Fruit fly (Drosophila melanogaster) whole organism, embryonic: ENCODE measurements around the gene RpL13.

ENCODE experiments used
- CG10654 ChIP-seq: fragments of 200-800 bp; sonication (Bioruptor generic); optimal IDR thresholded peaks from 2 replicates; lab custom pipeline; 2016; ENCODE audit warnings: missing biosample characterization, missing genetic modification characterization
- CG10959 ChIP-seq: fragments of 200-800 bp; sonication (Bioruptor generic); IDR thresholded peaks from 2 replicates; pipeline ENCODE4 v1.3.6; 2022; ENCODE audit warnings: missing biosample characterization, missing genetic modification characterization
- CG11504 ChIP-seq: fragments of 200-800 bp; sonication (Bioruptor generic); optimal IDR thresholded peaks from 3 replicates; lab custom pipeline; 2019; ENCODE audit warnings: missing biosample characterization, mild to moderate bottlenecking, missing genetic modification characterization, moderate library complexity
- CG11560 ChIP-seq: fragments of 200-800 bp; sonication (Bioruptor generic); IDR thresholded peaks from 3 replicates; pipeline ENCODE4 v1.3.6; 2022; ENCODE audit warnings: missing biosample characterization, missing genetic modification characterization
- CG11696 ChIP-seq: fragments of 200-800 bp; sonication (Bioruptor generic); IDR thresholded peaks from 2 replicates; pipeline ENCODE4 v1.3.6; 2022; ENCODE audit warnings: missing biosample characterization, missing genetic modification characterization
- CG17186 ChIP-seq: fragments of 200-800 bp; sonication (Bioruptor generic); optimal IDR thresholded peaks from 3 replicates; lab custom pipeline; 2017; ENCODE audit warnings: missing biosample characterization, missing genetic modification reagents, missing genetic modification characterization
- CG18262 ChIP-seq: fragments of 200-800 bp; optimal IDR thresholded peaks from 3 replicates; lab custom pipeline; 2019; ENCODE audit warnings: missing biosample characterization, mild to moderate bottlenecking, missing genetic modification characterization, moderate library complexity
- CG18476 ChIP-seq: fragments of 200-800 bp; sonication (Bioruptor generic); optimal IDR thresholded peaks from 2 replicates; lab custom pipeline; 2016; ENCODE audit warnings: missing biosample characterization, mild to moderate bottlenecking, missing genetic modification characterization
- CG2678 ChIP-seq: fragments of 200-800 bp; sonication (Bioruptor generic); optimal IDR thresholded peaks from 3 replicates; lab custom pipeline; 2019; ENCODE audit warnings: missing biosample characterization, mild to moderate bottlenecking, missing genetic modification characterization, moderate library complexity
- CG30020 ChIP-seq: fragments of 200-800 bp; optimal IDR thresholded peaks from 2 replicates; lab custom pipeline; 2019; ENCODE audit warnings: missing biosample characterization, mild to moderate bottlenecking, missing genetic modification characterization, moderate library complexity
- CG4617 ChIP-seq: fragments of 200-800 bp; sonication (Bioruptor generic); optimal IDR thresholded peaks from 3 replicates; lab custom pipeline; 2016; ENCODE audit warnings: missing biosample characterization, missing genetic modification characterization, borderline replicate concordance
- CG5245 ChIP-seq: fragments of 200-800 bp; sonication (Bioruptor generic); optimal IDR thresholded peaks from 3 replicates; lab custom pipeline; 2016; ENCODE audit warnings: missing biosample characterization, missing genetic modification characterization
- CG6683 ChIP-seq: fragments of 200-800 bp; sonication (Bioruptor generic); optimal IDR thresholded peaks from 2 replicates; lab custom pipeline; 2017; ENCODE audit warnings: missing biosample characterization, mild to moderate bottlenecking, missing genetic modification characterization, missing genetic modification reagents
- CG6791 ChIP-seq: fragments of 200-800 bp; sonication (Bioruptor generic); IDR thresholded peaks from 3 replicates; pipeline ENCODE4 v1.3.6; 2022; ENCODE audit warnings: missing biosample characterization, missing genetic modification characterization; ENCODE audit not compliant: partially characterized antibody
- CG6854 ChIP-seq: fragments of 200-800 bp; sonication (Bioruptor generic); optimal IDR thresholded peaks from 3 replicates; lab custom pipeline; 2017; ENCODE audit warnings: missing biosample characterization, mild to moderate bottlenecking, missing genetic modification characterization
- CG7271 ChIP-seq: fragments of 200-800 bp; sonication (Bioruptor generic); optimal IDR thresholded peaks from 2 replicates; lab custom pipeline; 2018; ENCODE audit warnings: missing biosample characterization, mild to moderate bottlenecking, missing genetic modification characterization, moderate library complexity
- CG9437 ChIP-seq: fragments of 200-800 bp; sonication (Bioruptor generic); optimal IDR thresholded peaks from 2 replicates; lab custom pipeline; 2018; ENCODE audit warnings: missing biosample characterization, mild to moderate bottlenecking, missing genetic modification characterization
- Chrac-16 ChIP-seq: fragments of 200-800 bp; sonication (Bioruptor generic); optimal IDR thresholded peaks from 3 replicates; lab custom pipeline; 2016; ENCODE audit warnings: missing biosample characterization, missing genetic modification characterization
- Dbx ChIP-seq: fragments of 200-800 bp; sonication (Bioruptor generic); IDR thresholded peaks from 3 replicates; pipeline ENCODE4 v1.3.6; 2022; ENCODE audit warnings: missing biosample characterization, missing genetic modification characterization
- Hey ChIP-seq: fragments of 200-800 bp; sonication (Bioruptor generic); optimal IDR thresholded peaks from 3 replicates; lab custom pipeline; 2018; ENCODE audit warnings: missing biosample characterization, mild to moderate bottlenecking, missing genetic modification characterization
- Oli ChIP-seq: fragments of 200-800 bp; sonication (Bioruptor generic); optimal IDR thresholded peaks from 2 replicates; lab custom pipeline; 2018; ENCODE audit warnings: missing biosample characterization, mild to moderate bottlenecking, missing genetic modification characterization, moderate library complexity
- PHDP ChIP-seq: fragments of 200-800 bp; sonication (Bioruptor generic); optimal IDR thresholded peaks from 3 replicates; lab custom pipeline; 2018; ENCODE audit warnings: missing biosample characterization, mild to moderate bottlenecking, missing genetic modification characterization, moderate library complexity
- Pdp1 ChIP-seq, 2 experiments: fragments of 200-800 bp; sonication (Bioruptor generic); optimal IDR thresholded peaks; 3 replicates each; lab custom pipeline; 2016; ENCODE audit warnings: missing biosample characterization in 2 of 2, missing genetic modification characterization in 2 of 2, mild to moderate bottlenecking in 1 of 2, moderate library complexity in 1 of 2
- Six4 ChIP-seq: fragments of 200-800 bp; sonication (Bioruptor generic); optimal IDR thresholded peaks from 2 replicates; lab custom pipeline; 2016; ENCODE audit warnings: missing biosample characterization, missing genetic modification characterization
- Stat92E ChIP-seq, 3 experiments: fragments of >200 bp in 2 of 3; fragments of 200-800 bp in 1 of 3; sonication (Bioruptor generic) in 1 of 3; optimal IDR thresholded peaks; 2 replicates each; lab custom pipeline; 2017 to 2019; ENCODE audit warnings: missing biosample characterization in 3 of 3, missing genetic modification characterization in 3 of 3, mild to moderate bottlenecking in 1 of 3, moderate library complexity in 1 of 3
- Tbp ChIP-seq: fragments of >200 bp; optimal IDR thresholded peaks from 2 replicates; lab custom pipeline; 2018; ENCODE audit warnings: missing biosample characterization, missing genetic modification characterization
- Usf ChIP-seq: fragments of 200-800 bp; sonication (Bioruptor generic); optimal IDR thresholded peaks from 2 replicates; lab custom pipeline; 2017; ENCODE audit warnings: missing genotype, missing biosample characterization, missing genetic modification characterization
- ase ChIP-seq: fragments of 200-800 bp; sonication (Bioruptor generic); IDR thresholded peaks from 3 replicates; pipeline ENCODE4 v1.3.6; 2022; ENCODE audit warnings: missing biosample characterization, missing genetic modification characterization
- crc ChIP-seq: fragments of 200-800 bp; sonication (Bioruptor generic); optimal IDR thresholded peaks from 2 replicates; lab custom pipeline; 2016; ENCODE audit warnings: missing biosample characterization, missing genetic modification characterization
- dimm ChIP-seq: fragments of 200-800 bp; sonication (Bioruptor generic); IDR thresholded peaks from 2 replicates; pipeline ENCODE4 v1.3.6; 2022; ENCODE audit warnings: missing biosample characterization, missing genetic modification characterization
- dmrt99B ChIP-seq: fragments of 200-800 bp; sonication (Bioruptor generic); optimal IDR thresholded peaks from 2 replicates; lab custom pipeline; 2018; ENCODE audit warnings: missing biosample characterization, mild to moderate bottlenecking, missing genetic modification characterization, moderate library complexity
- fd3F ChIP-seq: fragments of 200-800 bp; sonication (Bioruptor generic); optimal IDR thresholded peaks from 2 replicates; lab custom pipeline; 2018; ENCODE audit warnings: missing biosample characterization, mild to moderate bottlenecking, missing genetic modification characterization, moderate library complexity
- grau ChIP-seq: fragments of 200-800 bp; optimal IDR thresholded peaks from 3 replicates; lab custom pipeline; 2019; ENCODE audit warnings: missing biosample characterization, mild to moderate bottlenecking, missing genetic modification characterization, moderate library complexity
- gt ChIP-seq: fragments of 200-800 bp; sonication (Bioruptor generic); IDR thresholded peaks from 2 replicates; pipeline ENCODE4 v1.3.6; 2022; ENCODE audit warnings: missing biosample characterization, missing genetic modification characterization
- her ChIP-seq: fragments of 200-800 bp; sonication (Bioruptor generic); optimal IDR thresholded peaks from 2 replicates; lab custom pipeline; 2016; ENCODE audit warnings: missing biosample characterization, missing genetic modification characterization
- ken ChIP-seq: fragments of 200-800 bp; sonication (Bioruptor generic); IDR thresholded peaks from 3 replicates; pipeline ENCODE4 v1.3.6; 2022; ENCODE audit warnings: missing biosample characterization, missing genetic modification characterization
- knrl ChIP-seq: fragments of 200-800 bp; sonication (Bioruptor generic); IDR thresholded peaks from 3 replicates; pipeline ENCODE4 v1.3.6; 2022; ENCODE audit warnings: missing biosample characterization, missing genetic modification characterization; ENCODE audit not compliant: partially characterized antibody
- mam ChIP-seq: fragments of 200-800 bp; sonication (Bioruptor generic); optimal IDR thresholded peaks from 3 replicates; lab custom pipeline; 2016; ENCODE audit warnings: missing biosample characterization, missing genetic modification characterization
- nom ChIP-seq: fragments of 200-800 bp; sonication (Bioruptor generic); optimal IDR thresholded peaks from 2 replicates; lab custom pipeline; 2017; ENCODE audit warnings: missing biosample characterization, missing genetic modification characterization, mild to moderate bottlenecking, moderate library complexity, missing genetic modification reagents
- pho ChIP-seq: fragments of 200-800 bp; sonication (Bioruptor generic); optimal IDR thresholded peaks from 2 replicates; lab custom pipeline; 2016; ENCODE audit warnings: missing biosample characterization, missing genetic modification characterization
- pum ChIP-seq: fragments of 200-800 bp; sonication (Bioruptor generic); optimal IDR thresholded peaks from 2 replicates; lab custom pipeline; 2016; ENCODE audit warnings: missing biosample characterization, missing genetic modification characterization
- run ChIP-seq: fragments of 200-800 bp; sonication (Bioruptor generic); optimal IDR thresholded peaks from 3 replicates; lab custom pipeline; 2018; ENCODE audit warnings: missing biosample characterization, mild to moderate bottlenecking, missing genetic modification characterization
- sc ChIP-seq, 3 experiments: fragments of >200 bp in 2 of 3; fragments of 200-800 bp in 1 of 3; sonication (Bioruptor generic) in 1 of 3; optimal IDR thresholded peaks; 2 replicates in 2 of 3; 3 replicates in 1 of 3; lab custom pipeline; 2017; ENCODE audit warnings: mild to moderate bottlenecking in 1 of 3, missing biosample characterization in 1 of 3, missing genetic modification characterization in 1 of 3, missing genetic modification reagents in 1 of 3
- scrt ChIP-seq: fragments of 200-800 bp; sonication (Bioruptor generic); optimal IDR thresholded peaks from 2 replicates; lab custom pipeline; 2018; ENCODE audit warnings: missing biosample characterization, mild to moderate bottlenecking, missing genetic modification characterization, moderate library complexity
- tll ChIP-seq, 2 experiments: fragments of 200-800 bp in 1 of 2; fragments of >200 bp in 1 of 2; sonication (Bioruptor generic) in 1 of 2; optimal IDR thresholded peaks; 2 replicates each; lab custom pipeline; 2017 to 2019; ENCODE audit warnings: missing biosample characterization in 2 of 2, missing genetic modification characterization in 2 of 2, mild to moderate bottlenecking in 1 of 2, moderate library complexity in 1 of 2
- vfl ChIP-seq: fragments of 200-800 bp; sonication (Bioruptor generic); optimal IDR thresholded peaks from 2 replicates; lab custom pipeline; 2016; ENCODE audit warnings: missing biosample characterization, missing genetic modification characterization
- vnd ChIP-seq: fragments of 200-800 bp; sonication (Bioruptor generic); IDR thresholded peaks from 3 replicates; pipeline ENCODE4 v1.3.6; 2022; ENCODE audit warnings: missing biosample characterization, missing genetic modification characterization; ENCODE audit not compliant: partially characterized antibody

RpL13 gene

DNA sequence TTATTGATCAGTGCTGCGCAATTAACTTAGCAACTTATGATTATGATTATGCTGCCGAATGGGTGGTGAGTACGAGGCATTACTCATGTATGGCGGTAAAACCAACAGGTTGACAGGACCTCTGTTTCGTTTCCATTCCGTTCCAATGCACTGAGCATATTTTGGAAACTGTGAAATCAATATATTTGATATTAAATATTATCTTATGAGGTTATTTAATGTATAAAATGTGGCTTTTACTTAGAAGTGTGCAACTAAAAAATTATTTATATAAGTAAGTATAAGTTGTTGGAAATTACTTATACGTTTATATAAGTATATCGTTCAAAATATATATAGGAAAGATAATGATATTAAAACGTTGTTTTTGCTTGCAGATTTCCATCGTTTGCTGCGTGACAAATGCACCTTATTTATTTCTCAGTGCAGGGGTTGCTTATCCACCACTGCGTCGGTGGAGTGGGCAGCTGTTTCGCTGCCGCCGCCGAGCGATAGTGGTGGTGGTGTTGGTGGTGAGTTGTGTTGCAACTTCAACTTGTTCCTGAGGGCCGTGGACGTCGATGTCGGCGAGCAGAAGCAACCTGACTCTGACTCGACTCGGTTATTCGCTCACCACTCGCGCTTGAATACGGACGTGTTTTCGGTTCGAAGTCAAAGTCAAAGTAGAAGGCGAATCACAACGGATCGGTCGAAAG is 17.1 kb downstream of the RpL13 start, which contains the start of gene bib (continued):
- TF ChIP-seq vnd (GFP tag; lab: Robert Waterston, UW) (no peak), CG7271 (tag; lab: Kevin White, UChicago) (peak; percentile 16), CG30020 (peak; percentile 90), scrt (peak; percentile 94), CG6791 (GFP tag; lab: Robert Waterston, UW) (peak; percentile 43; the same call in 1 of the 3 replicates), Chrac-16 (GFP tag; lab: Kevin White, UChicago) (peak; percentile 83), Oli (tag; lab: Kevin White, UChicago) (peak; percentile 84), Pdp1 (GFP tag; optimal IDR thresholded peaks at IDR 0.05; lab: Kevin White, UChicago) (peak; percentile 14 to 57), CG6683 (GFP tag; lab: Kevin White, UChicago) (peak; percentile 65), Dbx (GFP tag; lab: Robert Waterston, UW) (0 out of 3 replicates have a peak, but pooled peaks have one; percentile 19), Tbp (GFP tag; lab: Kevin White, UChicago) (no peak), Six4 (GFP tag; lab: Kevin White, UChicago) (peak; percentile 81), her (no peak), CG11504 (tag; lab: Kevin White, UChicago) (peak; percentile 89), mam (peak; percentile 4), CG5245 (GFP tag; lab: Kevin White, UChicago) (peak; percentile 53), CG18476 (GFP tag; lab: Kevin White, UChicago) (peak; percentile 61), Usf (GFP tag; lab: Kevin White, UChicago) (peak; percentile 66), pho (GFP tag; lab: Kevin White, UChicago) (no peak), gt (0 out of 2 replicates have a peak, but pooled peaks have one; percentile 43), vfl (GFP tag; lab: Kevin White, UChicago) (peak; percentile 23), CG10959 (GFP tag; lab: Robert Waterston, UW) (peak; percentile 79), grau (tag; lab: Kevin White, UChicago) (peak; percentile 87), CG10654 (GFP tag; lab: Kevin White, UChicago) (peak; percentile 71), ken (no peak; the same call in 2 of the 3 replicates), pum (GFP tag; lab: Kevin White, UChicago) (peak; percentile 6), crc (GFP tag; lab: Kevin White, UChicago) (no peak), nom (peak; percentile 81), dimm (GFP tag; lab: Robert Waterston, UW) (no peak), ase (0 out of 3 replicates have a peak, but pooled peaks have one; percentile 61), CG11696 (GFP tag; lab: Robert Waterston, UW) (no peak), fd3F (GFP tag; lab: Kevin White, UChicago) (peak; percentile 52), CG4617 (GFP tag; lab: Kevin White, UChicago) (peak; percentile 59), Hey (tag; lab: Kevin White, UChicago) (no peak), run (peak; percentile 61), sc (optimal IDR thresholded peaks at IDR 0.05; lab: Kevin White, UChicago) (no peak), sc (GFP tag; optimal IDR thresholded peaks at IDR 0.05; lab: Kevin White, UChicago) (peak; percentile 86), tll (GFP tag; optimal IDR thresholded peaks at IDR 0.05; lab: Kevin White, UChicago) (peak in 1 of 2 experiments; percentile 92), PHDP (tag; lab: Kevin White, UChicago) (peak; percentile 81), CG2678 (peak; percentile 90), dmrt99B (tag; lab: Kevin White, UChicago) (peak; percentile 88), Stat92E (GFP tag; optimal IDR thresholded peaks at IDR 0.05; lab: Kevin White, UChicago) (peak in 1 of 3 experiments; percentile 80), CG6854 (GFP tag; lab: Kevin White, UChicago) (peak; percentile 67), CG11560 (tag; lab: Robert Waterston, UW) (no peak), CG9437 (GFP tag; lab: Kevin White, UChicago) (peak; percentile 80), CG18262 (tag; lab: Kevin White, UChicago) (peak; percentile 96), knrl (GFP tag; lab: Robert Waterston, UW) (no peak), CG17186 (GFP tag; lab: Kevin White, UChicago) (peak; percentile 41)
